Worm (Caenorhabditis elegans) whole organism, late embryonic: ENCODE results near the gene plc-4.

Source experiments
- C38D4.7 ChIP-seq: fragments of 200-800 bp; sonication (Bioruptor generic); optimal IDR thresholded peaks from 2 replicates; lab custom pipeline; 2018; ENCODE audit warnings: mild to moderate bottlenecking, missing genetic modification characterization, moderate library complexity, missing compliant biosample characterization
- K02D7.2 ChIP-seq: sonication (generic microtip); optimal IDR thresholded peaks from 2 replicates; lab custom pipeline; 2017; ENCODE audit warnings: mild to moderate bottlenecking, missing genetic modification characterization, missing compliant biosample characterization
- K09A11.1 ChIP-seq: sonication (generic microtip); optimal IDR thresholded peaks from 2 replicates; lab custom pipeline; 2017; ENCODE audit warnings: antibody characterized with exemption, mild to moderate bottlenecking, missing genetic modification characterization, missing compliant biosample characterization; ENCODE audit not compliant: insufficient read depth
- T23F11.4 ChIP-seq: fragments of 200-800 bp; sonication (Bioruptor generic); optimal IDR thresholded peaks from 2 replicates; lab custom pipeline; 2018; ENCODE audit warnings: mild to moderate bottlenecking, missing genetic modification characterization, missing compliant biosample characterization
- Y22D7AL.16 ChIP-seq: sonication (generic microtip); optimal IDR thresholded peaks from 2 replicates; lab custom pipeline; 2016; ENCODE audit warnings: missing genetic modification characterization, missing compliant biosample characterization
- ceh-18 ChIP-seq: sonication (generic microtip); optimal IDR thresholded peaks from 2 replicates; lab custom pipeline; 2016; ENCODE audit warnings: missing genetic modification characterization, missing compliant biosample characterization
- ceh-30 ChIP-seq: fragments of 150-350 bp; optimal IDR thresholded peaks from 2 replicates; lab custom pipeline; 2014; ENCODE audit warnings: missing biosample characterization, missing genetic modification characterization
- ceh-31 ChIP-seq: sonication (generic microtip); optimal IDR thresholded peaks from 2 replicates; lab custom pipeline; 2016; ENCODE audit warnings: missing genetic modification characterization, missing compliant biosample characterization
- ceh-6 ChIP-seq: fragments of 200-800 bp; sonication (Bioruptor generic); optimal IDR thresholded peaks from 2 replicates; lab custom pipeline; 2018; ENCODE audit warnings: mild to moderate bottlenecking, missing genetic modification characterization, missing compliant biosample characterization
- ceh-9 ChIP-seq: sonication (generic microtip); optimal IDR thresholded peaks from 2 replicates; lab custom pipeline; 2016; ENCODE audit warnings: mild to moderate bottlenecking, missing genetic modification characterization, inconsistent platforms, missing compliant biosample characterization
- che-1 ChIP-seq: sonication (generic microtip); optimal IDR thresholded peaks from 2 replicates; lab custom pipeline; 2016; ENCODE audit warnings: mild to moderate bottlenecking, missing genetic modification characterization, missing compliant biosample characterization
- elt-2 ChIP-seq: sonication (generic microtip); optimal IDR thresholded peaks from 2 replicates; lab custom pipeline; 2016; ENCODE audit warnings: missing genetic modification reagents, missing genetic modification characterization, missing compliant biosample characterization
- elt-4 ChIP-seq: sonication (generic microtip); optimal IDR thresholded peaks from 2 replicates; lab custom pipeline; 2016; ENCODE audit warnings: missing genetic modification characterization, missing compliant biosample characterization
- ets-4 ChIP-seq: sonication (generic microtip); optimal IDR thresholded peaks from 2 replicates; lab custom pipeline; 2016; ENCODE audit warnings: missing genetic modification characterization, missing compliant biosample characterization
- fkh-10 ChIP-seq: fragments of 150-350 bp; optimal IDR thresholded peaks from 2 replicates; lab custom pipeline; 2014; ENCODE audit warnings: missing biosample characterization, missing genetic modification reagents, missing genetic modification characterization
- hlh-13 ChIP-seq: fragments of 200-800 bp; sonication (Bioruptor generic); optimal IDR thresholded peaks from 2 replicates; lab custom pipeline; 2018; ENCODE audit warnings: mild to moderate bottlenecking, missing genetic modification characterization, missing compliant biosample characterization
- hlh-30 ChIP-seq: sonication (generic microtip); optimal IDR thresholded peaks from 2 replicates; lab custom pipeline; 2017; ENCODE audit warnings: antibody characterized with exemption, missing genetic modification characterization, missing compliant biosample characterization; ENCODE audit not compliant: insufficient read depth
- lim-6 ChIP-seq: sonication (generic microtip); optimal IDR thresholded peaks from 2 replicates; lab custom pipeline; 2016; ENCODE audit warnings: missing genetic modification characterization, missing compliant biosample characterization
- lin-11 ChIP-seq: fragments of 200-800 bp; sonication (Bioruptor generic); optimal IDR thresholded peaks from 2 replicates; lab custom pipeline; 2018; ENCODE audit warnings: mild to moderate bottlenecking, missing genetic modification characterization, missing compliant biosample characterization
- madf-2 ChIP-seq: sonication (generic microtip); optimal IDR thresholded peaks from 2 replicates; lab custom pipeline; 2017; ENCODE audit warnings: missing genetic modification characterization, missing compliant biosample characterization
- mec-3 ChIP-seq: sonication (generic microtip); optimal IDR thresholded peaks from 2 replicates; lab custom pipeline; 2016; ENCODE audit warnings: borderline replicate concordance, missing genetic modification characterization, missing compliant biosample characterization
- nfya-1 ChIP-seq: sonication (generic microtip); optimal IDR thresholded peaks from 2 replicates; lab custom pipeline; 2017; ENCODE audit warnings: missing genetic modification characterization, mild to moderate bottlenecking, missing compliant biosample characterization, antibody characterized with exemption, moderate library complexity
- nhr-11 ChIP-seq: fragments of 150-350 bp; optimal IDR thresholded peaks from 2 replicates; lab custom pipeline; 2014; ENCODE audit warnings: missing biosample characterization, missing genetic modification characterization
- npax-4 ChIP-seq: sonication (generic microtip); optimal IDR thresholded peaks from 2 replicates; lab custom pipeline; 2016; ENCODE audit warnings: missing genetic modification characterization, missing compliant biosample characterization
- odd-2 ChIP-seq: sonication (generic microtip); optimal IDR thresholded peaks from 2 replicates; lab custom pipeline; 2017; ENCODE audit warnings: antibody characterized with exemption, mild to moderate bottlenecking, missing genetic modification characterization, missing compliant biosample characterization
- pag-3 ChIP-seq: sonication (generic microtip); optimal IDR thresholded peaks from 2 replicates; lab custom pipeline; 2016; ENCODE audit warnings: missing compliant biosample characterization, missing genetic modification characterization, borderline replicate concordance
- pat-9 ChIP-seq: fragments of 200-800 bp; sonication (Bioruptor generic); optimal IDR thresholded peaks from 2 replicates; lab custom pipeline; 2018; ENCODE audit warnings: mild to moderate bottlenecking, missing genetic modification characterization, moderate library complexity, missing compliant biosample characterization
- pros-1 ChIP-seq: fragments of 150-350 bp; optimal IDR thresholded peaks from 2 replicates; lab custom pipeline; 2014; ENCODE audit warnings: missing biosample characterization, missing genetic modification reagents, missing genetic modification characterization
- ref-2 ChIP-seq: sonication (generic microtip); optimal IDR thresholded peaks from 2 replicates; lab custom pipeline; 2016; ENCODE audit warnings: missing genetic modification characterization, missing compliant biosample characterization
- rnt-1 ChIP-seq: sonication (generic microtip); optimal IDR thresholded peaks from 2 replicates; lab custom pipeline; 2016; ENCODE audit warnings: missing genetic modification characterization, missing compliant biosample characterization
- sdc-2 ChIP-seq: sonication (generic microtip); optimal IDR thresholded peaks from 2 replicates; lab custom pipeline; 2016; ENCODE audit warnings: missing genotype, missing genetic modification characterization, missing compliant biosample characterization
- tbx-2 ChIP-seq: sonication (generic microtip); optimal IDR thresholded peaks from 2 replicates; lab custom pipeline; 2016; ENCODE audit warnings: missing genetic modification characterization, missing compliant biosample characterization
- tbx-7 ChIP-seq: sonication (generic microtip); optimal IDR thresholded peaks from 2 replicates; lab custom pipeline; 2016; ENCODE audit warnings: missing genotype, missing genetic modification characterization, missing compliant biosample characterization
- unc-55 ChIP-seq: sonication (generic microtip); optimal IDR thresholded peaks from 2 replicates; lab custom pipeline; 2017; ENCODE audit warnings: missing biosample characterization, missing genetic modification reagents, missing genetic modification characterization
- zip-5 ChIP-seq: sonication (generic microtip); optimal IDR thresholded peaks from 2 replicates; lab custom pipeline; 2016; ENCODE audit warnings: missing genetic modification characterization, missing compliant biosample characterization

Gene plc-4

ce11 chrIV:7478134-7478533, 34.3 kb downstream of the plc-4 start, which contains the start of gene rod-1:
rod-1 (plus strand) TSS chrIV:7478452.
- TF ChIP-seq che-1 (tag; lab: Kevin White, UChicago) (no peak), rnt-1 (tag; lab: Kevin White, UChicago) (no peak), nfya-1 (tag; lab: Kevin White, UChicago) (no peak), ceh-9 (tag; lab: Kevin White, UChicago) (no peak), elt-2 (no peak), T23F11.4 (no peak), mec-3 (no peak), elt-4 (tag; lab: Kevin White, UChicago) (no peak), zip-5 (tag; lab: Kevin White, UChicago) (no peak)

- TF ChIP-seq ceh-6: no peak
- TF ChIP-seq tbx-7 (tag; lab: Kevin White, UChicago): no peak
- TF ChIP-seq pros-1: no peak
- no peak for TF ChIP-seq tbx-2 (tag; lab: Kevin White, UChicago)
- TF ChIP-seq npax-4 (tag; lab: Kevin White, UChicago): no peak
- no peak for TF ChIP-seq lim-6 (tag; lab: Kevin White, UChicago)
- TF ChIP-seq K09A11.1 (tag; lab: Kevin White, UChicago): no peak
- TF ChIP-seq rnt-1 (tag; lab: Kevin White, UChicago): no peak
- no peak for TF ChIP-seq pat-9 (tag; lab: Kevin White, UChicago)
- TF ChIP-seq fkh-10 (GFP tag; lab: Kevin White, UChicago): no peak
These were observed 34.8 kb downstream of the plc-4 start for ce11 chrIV:7477697-7478096.

DNA sequence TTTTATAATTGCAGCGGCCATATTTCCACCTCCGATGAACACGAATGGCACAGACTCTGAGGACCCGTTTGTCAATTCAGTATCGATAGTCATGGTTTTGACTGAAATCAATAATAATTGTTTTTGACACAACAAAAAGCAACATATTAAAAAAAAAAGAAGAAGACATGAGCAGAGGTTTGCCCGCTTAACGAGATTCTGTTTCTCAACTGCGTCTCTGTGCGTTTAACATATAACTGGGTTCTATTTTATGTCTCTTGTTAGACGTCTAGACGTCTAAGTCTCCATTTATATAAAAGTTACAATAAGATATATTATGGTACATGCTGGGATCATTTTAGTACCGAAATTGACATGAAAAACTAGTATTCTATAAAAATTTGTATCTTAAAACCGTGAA, 35.3 kb downstream of the plc-4 start, which contains the start of gene pycr-4:
Gene pycr-4 (minus strand): TSS at position 101 of the 400 bp plus-strand sequence.
- TF ChIP-seq lim-6 (tag; lab: Kevin White, UChicago): no peak
- TF ChIP-seq lin-11 (tag; lab: Kevin White, UChicago): no peak
- TF ChIP-seq nhr-11: no peak
- TF ChIP-seq ceh-18 (tag; lab: Kevin White, UChicago): no peak
- TF ChIP-seq odd-2 (tag; lab: Kevin White, UChicago): no peak
- no peak for TF ChIP-seq unc-55
- no peak for TF ChIP-seq ceh-30 (tag; lab: Kevin White, UChicago)
- no peak for TF ChIP-seq hlh-13 (GFP tag; lab: Kevin White, UChicago)
- no peak for TF ChIP-seq che-1 (tag; lab: Kevin White, UChicago)

- TF ChIP-seq elt-2: no peak
- TF ChIP-seq sdc-2 (tag; lab: Kevin White, UChicago): no peak
- TF ChIP-seq hlh-30 (tag; lab: Kevin White, UChicago): no peak
- TF ChIP-seq madf-2 (tag; lab: Kevin White, UChicago): no peak
- no peak for TF ChIP-seq ceh-31
These were observed 37.6 kb downstream of the plc-4 start, which contains the start of gene slc-25A18.2 for ce11 chrIV:7474826-7475225. slc-25A18.2 (plus strand) TSS chrIV:7475041.

DNA sequence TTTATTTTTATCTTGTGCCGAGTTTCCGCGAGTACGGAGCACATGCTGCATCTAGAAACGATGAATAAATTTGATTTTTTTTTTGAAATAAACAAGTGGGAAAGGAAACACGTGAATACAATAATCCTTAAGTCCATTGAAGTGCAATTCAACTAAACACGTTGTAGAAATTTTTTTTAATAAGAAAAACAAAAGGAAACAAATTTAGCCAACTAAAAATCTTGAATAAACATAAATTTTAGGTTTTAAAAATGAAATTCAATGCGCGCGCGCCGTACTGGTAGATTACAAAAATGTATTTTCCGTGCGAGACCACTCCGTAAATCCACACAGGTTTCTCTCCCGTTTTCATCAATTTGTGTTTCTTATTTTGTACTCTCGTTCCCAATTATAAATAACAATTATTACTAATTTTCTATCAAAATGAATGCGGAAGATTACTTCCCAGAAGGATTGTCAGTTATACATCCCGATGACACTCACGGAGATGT, 39.3 kb downstream of the plc-4 start, which contains the start of the genes plk-3 and F55G1.6:
Gene plk-3 (minus strand): TSS at position 51 of the 491 bp plus-strand sequence.
Gene F55G1.6 (plus strand): TSS at position 359 of the 491 bp plus-strand sequence.
- no peak for TF ChIP-seq rnt-1 (tag; lab: Kevin White, UChicago)
- TF ChIP-seq Y22D7AL.16 (tag; lab: Kevin White, UChicago): no peak
- no peak for TF ChIP-seq K02D7.2
- no peak for TF ChIP-seq C38D4.7
- no peak for TF ChIP-seq zip-5 (tag; lab: Kevin White, UChicago)
- no peak for TF ChIP-seq che-1 (tag; lab: Kevin White, UChicago)
- TF ChIP-seq ets-4 (tag; lab: Kevin White, UChicago): no peak
- no peak for TF ChIP-seq lim-6 (tag; lab: Kevin White, UChicago)
- TF ChIP-seq pag-3 (tag; lab: Kevin White, UChicago): no peak
- TF ChIP-seq sdc-2 (tag; lab: Kevin White, UChicago): no peak
- TF ChIP-seq ref-2 (tag; lab: Kevin White, UChicago): no peak
